Worm (Caenorhabditis elegans): ENCODE results near the gene fbxa-144.

Gene fbxa-144

ce11 chrV:16160087-16160486 lies 27.5 kb upstream of the fbxa-144 start:
- TF ChIP-seq ceh-2 (tag; optimal IDR thresholded peaks at IDR 0.05): no peak
- TF ChIP-seq ceh-48 (tag; optimal IDR thresholded peaks at IDR 0.05): no peak
- TF ChIP-seq hlh-15 (tag; optimal IDR thresholded peaks at IDR 0.05): no peak
- no peak for TF ChIP-seq ceh-45 (GFP tag; IDR thresholded peaks at IDR 0.05)
- TF ChIP-seq unc-42 (tag; optimal IDR thresholded peaks at IDR 0.05): no peak

ce11 chrV:16159594-16159993 lies 27.0 kb upstream of the fbxa-144 start, which contains the start of gene F10A3.17:
TSS of gene F10A3.17 (minus strand) at chrV:16159694.
- no peak for TF ChIP-seq T23F11.4 (GFP tag; optimal IDR thresholded peaks at IDR 0.05)
- no peak for TF ChIP-seq pqm-1 (tag; optimal IDR thresholded peaks at IDR 0.05)
- no peak for TF ChIP-seq hlh-13 (GFP tag; optimal IDR thresholded peaks at IDR 0.05)
- TF ChIP-seq pag-3 (tag; optimal IDR thresholded peaks at IDR 0.05; ENCODE audit: borderline replicate concordance): no peak
- no peak for TF ChIP-seq unc-55 (GFP tag; optimal IDR thresholded peaks at IDR 0.05)
- TF ChIP-seq fkh-10 (GFP tag; optimal IDR thresholded peaks at IDR 0.05): no peak
- no peak for TF ChIP-seq hlh-6 (tag; optimal IDR thresholded peaks at IDR 0.05)
- TF ChIP-seq pat-9 (tag; optimal IDR thresholded peaks at IDR 0.05): no peak
- no peak for TF ChIP-seq Y22D7AL.16 (tag; optimal IDR thresholded peaks at IDR 0.05)
- no peak for TF ChIP-seq pha-4 (tag; optimal IDR thresholded peaks at IDR 0.05)
- no peak for TF ChIP-seq ama-1 (optimal IDR thresholded peaks at IDR 0.05)
- TF ChIP-seq sox-2 (GFP tag; IDR thresholded peaks at IDR 0.05): no peak

- no peak for TF ChIP-seq dve-1 (tag; optimal IDR thresholded peaks at IDR 0.05)
- TF ChIP-seq ama-1 (optimal IDR thresholded peaks at IDR 0.05): no peak
- TF ChIP-seq npax-4 (tag; optimal IDR thresholded peaks at IDR 0.05): no peak
- no peak for TF ChIP-seq syd-9 (tag; optimal IDR thresholded peaks at IDR 0.05)
- no peak for TF ChIP-seq C38D4.7 (GFP tag; optimal IDR thresholded peaks at IDR 0.05)
- no peak for TF ChIP-seq pha-2 (tag; optimal IDR thresholded peaks at IDR 0.05)
- no peak for TF ChIP-seq lin-11 (tag; optimal IDR thresholded peaks at IDR 0.05)
- no peak for TF ChIP-seq sox-2 (GFP tag; IDR thresholded peaks at IDR 0.05)
- no peak for TF ChIP-seq ceh-31 (tag; optimal IDR thresholded peaks at IDR 0.05)
- TF ChIP-seq ttx-3 (tag; optimal IDR thresholded peaks at IDR 0.05): no peak
- TF ChIP-seq pha-4 (tag; optimal IDR thresholded peaks at IDR 0.05): no peak
- TF ChIP-seq pax-1 (tag; optimal IDR thresholded peaks at IDR 0.05): no peak
- TF ChIP-seq C08G9.2 (tag; optimal IDR thresholded peaks at IDR 0.05): no peak
- TF ChIP-seq madf-2 (tag; optimal IDR thresholded peaks at IDR 0.05): no peak
- no peak for TF ChIP-seq unc-3 (GFP tag; conservative IDR thresholded peaks at IDR 0.05)
- no peak for TF ChIP-seq unc-3 (tag; optimal IDR thresholded peaks at IDR 0.05)
- TF ChIP-seq unc-55 (GFP tag; optimal IDR thresholded peaks at IDR 0.05): no peak
- no peak for TF ChIP-seq rnt-1 (tag; optimal IDR thresholded peaks at IDR 0.05)
- TF ChIP-seq dmd-4 (tag; optimal IDR thresholded peaks at IDR 0.05; ENCODE audit: borderline replicate concordance): no peak
- TF ChIP-seq nhr-232 (tag; optimal IDR thresholded peaks at IDR 0.05): no peak
Observed at ce11 chrV:16158391-16158790, 25.8 kb upstream of the fbxa-144 start, which contains the start of gene str-99. TSS of gene str-99 (minus strand) at chrV:16158491.

ce11 chrV:16155111-16155510 lies 22.5 kb upstream of the fbxa-144 start, which contains the start of gene str-97:
TSS of gene str-97 (minus strand) at chrV:16155211.
- TF ChIP-seq ceh-9 (tag; optimal IDR thresholded peaks at IDR 0.05) (no peak), Y22D7AL.16 (tag; optimal IDR thresholded peaks at IDR 0.05) (no peak), fax-1 (tag; optimal IDR thresholded peaks at IDR 0.05) (no peak), ama-1 (optimal IDR thresholded peaks at IDR 0.05) (no peak), pag-3 (tag; optimal IDR thresholded peaks at IDR 0.05; ENCODE audit: borderline replicate concordance) (no peak), C08G9.2 (tag; optimal IDR thresholded peaks at IDR 0.05) (no peak), npax-4 (tag; optimal IDR thresholded peaks at IDR 0.05) (no peak), C38D4.7 (GFP tag; optimal IDR thresholded peaks at IDR 0.05) (no peak), hlh-13 (GFP tag; optimal IDR thresholded peaks at IDR 0.05) (no peak), dve-1 (tag; optimal IDR thresholded peaks at IDR 0.05) (no peak)

- TF ChIP-seq npax-4 (tag; optimal IDR thresholded peaks at IDR 0.05) (no peak), K02D7.2 (tag; optimal IDR thresholded peaks at IDR 0.05) (no peak), tbx-7 (tag; optimal IDR thresholded peaks at IDR 0.05) (no peak), zip-5 (tag; optimal IDR thresholded peaks at IDR 0.05) (no peak), pax-1 (tag; optimal IDR thresholded peaks at IDR 0.05) (no peak), unc-55 (GFP tag; optimal IDR thresholded peaks at IDR 0.05) (no peak), F13H6.1 (tag; optimal IDR thresholded peaks at IDR 0.05) (no peak)
Observed at ce11 chrV:16153375-16153774, 20.8 kb upstream of the fbxa-144 start, which contains the start of gene str-254. TSS of gene str-254 (minus strand) at chrV:16153475.
